Worm (Caenorhabditis elegans): ENCODE measurements around the gene cbp-3.

cbp-3 gene

ce11 chrIII:9922874-9923273, 9.1 kb downstream of the cbp-3 start, which contains the start of gene cbp-2:
Gene cbp-2 (plus strand): TSS chrIII:9923174.
- TF ChIP-seq lin-39 (tag; optimal IDR thresholded peaks at IDR 0.05) (no peak), mef-2 (tag; optimal IDR thresholded peaks at IDR 0.05) (no peak), jun-1 (tag; optimal IDR thresholded peaks at IDR 0.05) (no peak), tlp-1 (tag; optimal IDR thresholded peaks at IDR 0.05) (no peak), unc-86 (tag; optimal IDR thresholded peaks at IDR 0.05) (no peak), ztf-11 (tag; optimal IDR thresholded peaks at IDR 0.05) (no peak), C34B4.2 (tag; optimal IDR thresholded peaks at IDR 0.05) (no peak), nhr-237 (tag; optimal IDR thresholded peaks at IDR 0.05) (no peak), unc-130 (tag; optimal IDR thresholded peaks at IDR 0.05) (no peak), nhr-28 (tag; optimal IDR thresholded peaks at IDR 0.05) (no peak), swsn-7 (tag; optimal IDR thresholded peaks at IDR 0.05) (no peak), fkh-10 (GFP tag; optimal IDR thresholded peaks at IDR 0.05) (no peak), nhr-71 (tag; optimal IDR thresholded peaks at IDR 0.05) (no peak)

ce11 chrIII:9926650-9927049, 12.9 kb downstream of the cbp-3 start, which contains the start of gene ttr-3:
Gene ttr-3 (minus strand): TSS chrIII:9926750.
- TF ChIP-seq isw-1 (GFP tag; IDR thresholded peaks at IDR 0.05) = no peak
- TF ChIP-seq ztf-4 (tag; optimal IDR thresholded peaks at IDR 0.05) = no peak
- no peak for TF ChIP-seq snpc-4 (tag; optimal IDR thresholded peaks at IDR 0.05)

ce11 chrIII:9927378-9927777, 13.6 kb downstream of the cbp-3 start, which contains the start of gene ttr-2:
Gene ttr-2 (plus strand): TSS chrIII:9927769.
- TF ChIP-seq snu-23 (GFP tag; optimal IDR thresholded peaks at IDR 0.05) = peak; percentile 35
- TF ChIP-seq mep-1 (tag; optimal IDR thresholded peaks at IDR 0.05) = peak; percentile 10
- TF ChIP-seq sptf-1 (tag; optimal IDR thresholded peaks at IDR 0.05) = no peak
- peak; percentile 21 for TF ChIP-seq nhr-71 (tag; optimal IDR thresholded peaks at IDR 0.05)
- TF ChIP-seq nhr-85 (tag) = peak; percentile 77
- peak; percentile 67 for TF ChIP-seq lin-14 (GFP tag; optimal IDR thresholded peaks at IDR 0.05)
- TF ChIP-seq elt-3 (tag; optimal IDR thresholded peaks at IDR 0.05) = peak in 2 of 6 experiments; percentile 46 to 56
- no peak for TF ChIP-seq efl-1 (optimal IDR thresholded peaks at IDR 0.05)
- TF ChIP-seq efl-1 (GFP tag; optimal IDR thresholded peaks at IDR 0.05 in 1 of 2) = peak in 1 of 2 experiments; percentile 73
- TF ChIP-seq blmp-1 (tag; optimal IDR thresholded peaks at IDR 0.05) = peak; percentile 48
- no peak for TF ChIP-seq rnt-1 (tag; optimal IDR thresholded peaks at IDR 0.05)

ce11 chrIII:9928777-9929176, 15.0 kb downstream of the cbp-3 start, which contains the start of gene ttr-1:
Gene ttr-1 (plus strand): TSS chrIII:9929077.
- TF ChIP-seq nhr-71 (tag; optimal IDR thresholded peaks at IDR 0.05) = no peak
- no peak for TF ChIP-seq zag-1 (tag; optimal IDR thresholded peaks at IDR 0.05)
- TF ChIP-seq ets-5 (GFP tag; IDR thresholded peaks at IDR 0.05) = no peak
- TF ChIP-seq aha-1 (tag; optimal IDR thresholded peaks at IDR 0.05) = no peak
- TF ChIP-seq ztf-11 (tag; optimal IDR thresholded peaks at IDR 0.05) = no peak
- TF ChIP-seq mef-2 (tag; optimal IDR thresholded peaks at IDR 0.05) = no peak
- no peak for TF ChIP-seq tbx-2 (tag; optimal IDR thresholded peaks at IDR 0.05)
- TF ChIP-seq efl-3 (GFP tag; optimal IDR thresholded peaks at IDR 0.05) = no peak
- TF ChIP-seq lin-13 (GFP tag; optimal IDR thresholded peaks at IDR 0.05) = no peak
- TF ChIP-seq mdl-1 (tag; optimal IDR thresholded peaks at IDR 0.05) = no peak
- no peak for TF ChIP-seq nhr-76 (tag; optimal IDR thresholded peaks at IDR 0.05)
- no peak for TF ChIP-seq vab-15 (tag; optimal IDR thresholded peaks at IDR 0.05)
- no peak for TF ChIP-seq dpl-1 (GFP tag; optimal IDR thresholded peaks at IDR 0.05)
- TF ChIP-seq nhr-12 (tag; optimal IDR thresholded peaks at IDR 0.05) = no peak
- TF ChIP-seq lin-15B (tag; optimal IDR thresholded peaks at IDR 0.05) = no peak
- no peak for TF ChIP-seq ama-1 (optimal IDR thresholded peaks at IDR 0.05)
- TF ChIP-seq unc-30 (tag; optimal IDR thresholded peaks at IDR 0.05) = no peak
- TF ChIP-seq nhr-85 (tag) = no peak
- no peak for TF ChIP-seq nhr-28 (tag; optimal IDR thresholded peaks at IDR 0.05)
- no peak for TF ChIP-seq ceh-88 (GFP tag; IDR thresholded peaks at IDR 0.05)
